Fruit fly (Drosophila melanogaster) whole organism, embryonic: ENCODE data around the gene CG10602.

Source experiments
- CG10431 ChIP-seq: fragments of 200-800 bp; sonication (Bioruptor generic); optimal IDR thresholded peaks from 3 replicates; lab custom pipeline; 2018; ENCODE audit warnings: missing biosample characterization, mild to moderate bottlenecking, missing genetic modification characterization
- CG12104 ChIP-seq: fragments of 200-800 bp; sonication (Bioruptor generic); optimal IDR thresholded peaks from 3 replicates; lab custom pipeline; 2016; ENCODE audit warnings: missing biosample characterization, missing genetic modification characterization
- CG12942 ChIP-seq: fragments of 200-800 bp; sonication (Bioruptor generic); optimal IDR thresholded peaks from 3 replicates; lab custom pipeline; 2016; ENCODE audit warnings: missing biosample characterization, missing genetic modification characterization
- CG13894 ChIP-seq: fragments of 200-800 bp; sonication (Bioruptor generic); optimal IDR thresholded peaks from 3 replicates; lab custom pipeline; 2018; ENCODE audit warnings: missing biosample characterization, mild to moderate bottlenecking, missing genetic modification characterization, moderate library complexity
- CG14441 ChIP-seq: fragments of 200-800 bp; sonication (Bioruptor generic); IDR thresholded peaks from 2 replicates; pipeline ENCODE4 v1.3.6; 2022; ENCODE audit warnings: missing biosample characterization, missing genetic modification characterization
- CG1529 ChIP-seq: fragments of 200-800 bp; sonication (Bioruptor generic); optimal IDR thresholded peaks from 3 replicates; lab custom pipeline; 2018; ENCODE audit warnings: missing biosample characterization, missing genetic modification characterization
- CG1647 ChIP-seq: fragments of 200-800 bp; sonication (Bioruptor generic); optimal IDR thresholded peaks from 3 replicates; lab custom pipeline; 2016; ENCODE audit warnings: missing biosample characterization, missing genetic modification characterization
- CG18764 ChIP-seq: fragments of 200-800 bp; sonication (Bioruptor generic); optimal IDR thresholded peaks from 3 replicates; lab custom pipeline; 2016; ENCODE audit warnings: missing biosample characterization, missing genetic modification characterization
- CG30431 ChIP-seq: fragments of 200-800 bp; sonication (Bioruptor generic); optimal IDR thresholded peaks from 2 replicates; lab custom pipeline; 2017; ENCODE audit warnings: missing biosample characterization, missing genetic modification characterization
- CG34224 ChIP-seq: fragments of 200-800 bp; sonication (Bioruptor generic); IDR thresholded peaks from 3 replicates; pipeline ENCODE4 v1.3.6; 2022; ENCODE audit warnings: missing biosample characterization, missing genetic modification characterization; ENCODE audit not compliant: partially characterized antibody
- CG3847 ChIP-seq: fragments of 200-800 bp; sonication (Bioruptor generic); IDR thresholded peaks from 2 replicates; pipeline ENCODE4 v1.3.6; 2022; ENCODE audit warnings: missing biosample characterization, missing genetic modification characterization
- CG42726 ChIP-seq: fragments of 200-800 bp; sonication (Bioruptor generic); IDR thresholded peaks from 2 replicates; pipeline ENCODE4 v1.3.6; 2022; ENCODE audit warnings: missing biosample characterization, missing genetic modification characterization; ENCODE audit not compliant: partially characterized antibody
- CG4328 ChIP-seq: fragments of 200-800 bp; sonication (Bioruptor generic); optimal IDR thresholded peaks from 3 replicates; lab custom pipeline; 2017; ENCODE audit warnings: missing biosample characterization, missing genetic modification reagents, missing genetic modification characterization
- CG4424 ChIP-seq: fragments of 200-800 bp; sonication (Bioruptor generic); optimal IDR thresholded peaks from 3 replicates; lab custom pipeline; 2016; ENCODE audit warnings: missing biosample characterization, missing genetic modification characterization
- CG4617 ChIP-seq: fragments of 200-800 bp; sonication (Bioruptor generic); optimal IDR thresholded peaks from 3 replicates; lab custom pipeline; 2016; ENCODE audit warnings: missing biosample characterization, missing genetic modification characterization, borderline replicate concordance
- CG5180 ChIP-seq: fragments of 200-800 bp; sonication (Bioruptor generic); optimal IDR thresholded peaks from 3 replicates; lab custom pipeline; 2017; ENCODE audit warnings: missing biosample characterization, missing genetic modification characterization, mild to moderate bottlenecking, moderate library complexity, missing genetic modification reagents
- CG6689 ChIP-seq: fragments of 200-800 bp; sonication (Bioruptor generic); IDR thresholded peaks from 2 replicates; pipeline ENCODE4 v1.3.6; 2022; ENCODE audit warnings: missing biosample characterization, missing genetic modification characterization
- CG7556 ChIP-seq: fragments of 200-800 bp; sonication (Bioruptor generic); optimal IDR thresholded peaks from 2 replicates; lab custom pipeline; 2017; ENCODE audit warnings: missing biosample characterization, mild to moderate bottlenecking, missing genetic modification characterization
- CG8388 ChIP-seq: fragments of 200-800 bp; sonication (Bioruptor generic); optimal IDR thresholded peaks from 2 replicates; lab custom pipeline; 2019; ENCODE audit warnings: missing biosample characterization, mild to moderate bottlenecking, missing genetic modification characterization, moderate library complexity
- CG8765 ChIP-seq: fragments of 200-800 bp; sonication (Bioruptor generic); IDR thresholded peaks from 2 replicates; pipeline ENCODE4 v1.3.6; 2022; ENCODE audit warnings: missing biosample characterization, missing genetic modification characterization
- CG8924 ChIP-seq: fragments of 200-800 bp; optimal IDR thresholded peaks from 3 replicates; lab custom pipeline; 2019; ENCODE audit warnings: missing biosample characterization, mild to moderate bottlenecking, missing genetic modification characterization, moderate library complexity
- Camta ChIP-seq: fragments of 200-800 bp; sonication (Bioruptor generic); optimal IDR thresholded peaks from 2 replicates; lab custom pipeline; 2016; ENCODE audit warnings: missing biosample characterization, missing genetic modification characterization
- CoRest ChIP-seq: fragments of 200-800 bp; sonication (Bioruptor generic); optimal IDR thresholded peaks from 3 replicates; lab custom pipeline; 2018; ENCODE audit warnings: missing biosample characterization, mild to moderate bottlenecking, missing genetic modification characterization, moderate library complexity
- Dek ChIP-seq: fragments of 200-800 bp; sonication (Bioruptor generic); optimal IDR thresholded peaks from 3 replicates; lab custom pipeline; 2019; ENCODE audit warnings: missing biosample characterization, mild to moderate bottlenecking, missing genetic modification characterization, moderate library complexity
- Drgx ChIP-seq: fragments of 200-800 bp; sonication (Bioruptor generic); IDR thresholded peaks from 2 replicates; pipeline ENCODE4 v1.3.6; 2022; ENCODE audit warnings: missing biosample characterization, missing genetic modification characterization
- HLH4C ChIP-seq: fragments of 200-800 bp; sonication (Bioruptor generic); IDR thresholded peaks from 3 replicates; pipeline ENCODE4 v1.3.6; 2022; ENCODE audit warnings: missing biosample characterization, missing genetic modification characterization; ENCODE audit not compliant: partially characterized antibody
- Hr51 ChIP-seq, 2 experiments: fragments of 200-800 bp; sonication (Bioruptor generic); optimal IDR thresholded peaks; 2 replicates in 1 of 2; 3 replicates in 1 of 2; lab custom pipeline; 2016 to 2018; ENCODE audit warnings: missing biosample characterization in 2 of 2, missing genetic modification characterization in 2 of 2, mild to moderate bottlenecking in 1 of 2, moderate library complexity in 1 of 2
- Kr ChIP-seq: fragments of 200-800 bp; sonication (Bioruptor generic); optimal IDR thresholded peaks from 2 replicates; lab custom pipeline; 2017; ENCODE audit warnings: missing biosample characterization, mild to moderate bottlenecking, missing genetic modification characterization
- Neu2 ChIP-seq: fragments of 200-800 bp; sonication (Bioruptor generic); optimal IDR thresholded peaks from 3 replicates; lab custom pipeline; 2016; ENCODE audit warnings: missing biosample characterization, missing genetic modification characterization, borderline replicate concordance
- Ravus ChIP-seq: fragments of 200-800 bp; sonication (Bioruptor generic); IDR thresholded peaks from 2 replicates; pipeline ENCODE4 v1.3.6; 2022; ENCODE audit warnings: missing biosample characterization, missing genetic modification characterization
- Rx ChIP-seq: fragments of 200-800 bp; sonication (Bioruptor generic); IDR thresholded peaks from 2 replicates; pipeline ENCODE4 v1.3.6; 2022; ENCODE audit warnings: missing biosample characterization, missing genetic modification characterization
- Scr ChIP-seq: fragments of 200-800 bp; sonication (Bioruptor generic); IDR thresholded peaks from 2 replicates; pipeline ENCODE4 v1.3.6; 2022; ENCODE audit warnings: missing biosample characterization, missing genetic modification characterization; ENCODE audit not compliant: partially characterized antibody
- ac ChIP-seq: fragments of 200-800 bp; sonication (Bioruptor generic); optimal IDR thresholded peaks from 3 replicates; lab custom pipeline; 2017; ENCODE audit warnings: missing biosample characterization, mild to moderate bottlenecking, missing genetic modification characterization
- bsh ChIP-seq, 2 experiments: fragments of 200-800 bp; sonication (Bioruptor generic); optimal IDR thresholded peaks; 2 replicates each; lab custom pipeline; 2017 to 2018; ENCODE audit warnings: mild to moderate bottlenecking in 2 of 2, missing biosample characterization in 2 of 2, missing genetic modification characterization in 2 of 2, moderate library complexity in 1 of 2
- dmrt11E ChIP-seq: fragments of 200-800 bp; sonication (Bioruptor generic); optimal IDR thresholded peaks from 3 replicates; lab custom pipeline; 2018; ENCODE audit warnings: missing biosample characterization, mild to moderate bottlenecking, missing genetic modification characterization, moderate library complexity
- fd3F ChIP-seq: fragments of 200-800 bp; sonication (Bioruptor generic); optimal IDR thresholded peaks from 2 replicates; lab custom pipeline; 2018; ENCODE audit warnings: missing biosample characterization, mild to moderate bottlenecking, missing genetic modification characterization, moderate library complexity
- fru ChIP-seq: fragments of >200 bp; optimal IDR thresholded peaks from 2 replicates; lab custom pipeline; 2017
- jigr1 ChIP-seq: fragments of 200-800 bp; sonication (Bioruptor generic); IDR thresholded peaks from 3 replicates; pipeline ENCODE4 v1.3.6; 2022; ENCODE audit warnings: missing biosample characterization, missing genetic modification characterization
- kay ChIP-seq: fragments of 200-800 bp; sonication (Bioruptor generic); optimal IDR thresholded peaks from 2 replicates; lab custom pipeline; 2016; ENCODE audit warnings: missing biosample characterization, missing genetic modification characterization
- odd ChIP-seq: fragments of 200-800 bp; sonication (Bioruptor generic); optimal IDR thresholded peaks from 2 replicates; lab custom pipeline; 2017; ENCODE audit warnings: missing biosample characterization, mild to moderate bottlenecking, missing genetic modification characterization
- pho ChIP-seq: fragments of 200-800 bp; sonication (Bioruptor generic); optimal IDR thresholded peaks from 2 replicates; lab custom pipeline; 2016; ENCODE audit warnings: missing biosample characterization, missing genetic modification characterization
- rib ChIP-seq: fragments of 200-800 bp; sonication (Bioruptor generic); IDR thresholded peaks from 2 replicates; pipeline ENCODE4 v1.3.6; 2022; ENCODE audit warnings: missing biosample characterization, missing genetic modification characterization
- slbo ChIP-seq: fragments of 200-800 bp; sonication (Bioruptor generic); IDR thresholded peaks from 2 replicates; pipeline ENCODE4 v1.3.6; 2022; ENCODE audit warnings: missing biosample characterization, missing genetic modification characterization
- sqz ChIP-seq: fragments of 200-800 bp; sonication (Bioruptor generic); optimal IDR thresholded peaks from 3 replicates; lab custom pipeline; 2018; ENCODE audit warnings: missing biosample characterization, mild to moderate bottlenecking, missing genetic modification characterization
- stc ChIP-seq: fragments of 200-800 bp; sonication (Bioruptor generic); IDR thresholded peaks from 2 replicates; pipeline ENCODE4 v1.3.6; 2022; ENCODE audit warnings: missing biosample characterization, missing genetic modification characterization
- unpg ChIP-seq: fragments of 200-800 bp; sonication (Bioruptor generic); optimal IDR thresholded peaks from 3 replicates; lab custom pipeline; 2018; ENCODE audit warnings: missing biosample characterization, mild to moderate bottlenecking, missing genetic modification characterization, moderate library complexity
- vfl ChIP-seq: fragments of 200-800 bp; sonication (Bioruptor generic); optimal IDR thresholded peaks from 2 replicates; lab custom pipeline; 2016; ENCODE audit warnings: missing biosample characterization, missing genetic modification characterization
- vnd ChIP-seq: fragments of 200-800 bp; sonication (Bioruptor generic); IDR thresholded peaks from 3 replicates; pipeline ENCODE4 v1.3.6; 2022; ENCODE audit warnings: missing biosample characterization, missing genetic modification characterization; ENCODE audit not compliant: partially characterized antibody

Gene CG10602

dm6 chr2L:18839143-18839872, 19.7 kb downstream of the CG10602 start, which contains the start of gene CG10600 (continued):
- TF ChIP-seq CG34224 = peak; percentile 88; the same call in 2 of the 3 replicates
- peak; percentile 78 for TF ChIP-seq Scr (GFP tag; lab: Robert Waterston, UW)
- TF ChIP-seq Camta (GFP tag; lab: Kevin White, UChicago) = peak; percentile 85
- TF ChIP-seq CG3847 (GFP tag; lab: Robert Waterston, UW) = peak; percentile 93
- peak; percentile 39 for TF ChIP-seq CG1529
- TF ChIP-seq CG10431 (GFP tag; lab: Kevin White, UChicago) = peak; percentile 35
- peak; percentile 99 for TF ChIP-seq CG4617 (GFP tag; lab: Kevin White, UChicago)
- peak; percentile 72 for TF ChIP-seq CoRest (tag; lab: Kevin White, UChicago)
- TF ChIP-seq CG7556 (GFP tag; lab: Kevin White, UChicago) = peak; percentile 78
- peak; percentile 58 for TF ChIP-seq fd3F (GFP tag; lab: Kevin White, UChicago)
- no peak for TF ChIP-seq Neu2 (GFP tag; lab: Kevin White, UChicago)
- TF ChIP-seq Hr51 (GFP tag; optimal IDR thresholded peaks at IDR 0.05; lab: Kevin White, UChicago) = peak in 1 of 2 experiments; percentile 93
- TF ChIP-seq vnd (GFP tag; lab: Robert Waterston, UW) = peak; percentile 58
- TF ChIP-seq CG18764 (GFP tag; lab: Kevin White, UChicago) = peak; percentile 81
- TF ChIP-seq dmrt11E (tag; lab: Kevin White, UChicago) = peak; percentile 54
- peak; percentile 79 for TF ChIP-seq CG4424 (GFP tag; lab: Kevin White, UChicago)
- TF ChIP-seq ac (GFP tag; lab: Kevin White, UChicago) = peak; percentile 30
- TF ChIP-seq sqz (GFP tag; lab: Kevin White, UChicago) = peak; percentile 99
- TF ChIP-seq CG8765 (GFP tag; lab: Robert Waterston, UW) = peak; percentile 43; the same call in 1 of the 2 replicates
- no peak for TF ChIP-seq CG8388 (GFP tag; lab: Kevin White, UChicago)
- TF ChIP-seq CG1647 (GFP tag; lab: Kevin White, UChicago) = peak; percentile 84
- TF ChIP-seq unpg = peak; percentile 65
- TF ChIP-seq CG6689 (GFP tag; lab: Robert Waterston, UW) = 0 out of 2 replicates have a peak, but pooled peaks have one; percentile 14
- TF ChIP-seq CG42726 (GFP tag; lab: Robert Waterston, UW) = peak; percentile 91
- TF ChIP-seq CG13894 = peak; percentile 83
- peak; percentile 64 for TF ChIP-seq kay (GFP tag; lab: Kevin White, UChicago)
- no peak for TF ChIP-seq Drgx (GFP tag; lab: Robert Waterston, UW)
- TF ChIP-seq Ravus (GFP tag; lab: Robert Waterston, UW) = no peak
- TF ChIP-seq CG4328 (GFP tag; lab: Kevin White, UChicago) = peak; percentile 65
- TF ChIP-seq HLH4C (GFP tag; lab: Robert Waterston, UW) = peak; percentile 79
- peak; percentile 96 for TF ChIP-seq rib (GFP tag; lab: Robert Waterston, UW)
- no peak for TF ChIP-seq fru
- peak; percentile 51 to 56 for TF ChIP-seq bsh (GFP tag; optimal IDR thresholded peaks at IDR 0.05; lab: Kevin White, UChicago)
- peak; percentile 45 for TF ChIP-seq CG8924
- TF ChIP-seq Kr (GFP tag; lab: Kevin White, UChicago) = no peak
- TF ChIP-seq CG5180 = peak; percentile 9
- peak; percentile 63 for TF ChIP-seq CG14441 (GFP tag; lab: Robert Waterston, UW)
- peak; percentile 90 for TF ChIP-seq slbo (GFP tag; lab: Robert Waterston, UW)
- TF ChIP-seq Dek = peak; percentile 80
- TF ChIP-seq vfl (GFP tag; lab: Kevin White, UChicago) = peak; percentile 85
- peak; percentile 88 for TF ChIP-seq pho (GFP tag; lab: Kevin White, UChicago)
- peak; percentile 86 for TF ChIP-seq CG12942
- TF ChIP-seq stc = peak; percentile 47; the same call in 1 of the 2 replicates
- TF ChIP-seq odd = peak; percentile 36
- peak; percentile 60 for TF ChIP-seq Rx
- TF ChIP-seq jigr1 (GFP tag; lab: Robert Waterston, UW) = no peak
- TF ChIP-seq CG12104 (GFP tag; lab: Kevin White, UChicago) = peak; percentile 56
- TF ChIP-seq CG30431 (GFP tag; lab: Kevin White, UChicago) = peak; percentile 59
